Worm (Caenorhabditis elegans) whole organism, midembryonic: Measurements from ENCODE around the gene clec-246.

Source experiments
- T22C8.4 ChIP-seq: fragments of 200-800 bp; sonication (Bioruptor generic); IDR thresholded peaks from 2 replicates; pipeline ENCODE4 v1.3.6; 2022; ENCODE audit warnings: missing genetic modification characterization, missing compliant biosample characterization
- cog-1 ChIP-seq: sonication (generic microtip); optimal IDR thresholded peaks from 2 replicates; lab custom pipeline; 2016; ENCODE audit warnings: missing genetic modification characterization, missing compliant biosample characterization
- flt-1 ChIP-seq: fragments of 200-800 bp; sonication (Bioruptor generic); IDR thresholded peaks from 2 replicates; pipeline ENCODE4 v1.3.6; 2022; ENCODE audit warnings: missing genetic modification characterization, missing compliant biosample characterization
- klf-2 ChIP-seq: fragments of 200-800 bp; sonication (Bioruptor generic); conservative IDR thresholded peaks from 2 replicates; pipeline ENCODE4 v1.3.6; 2022; ENCODE audit warnings: missing genetic modification reagents, missing genetic modification characterization, missing compliant biosample characterization
- med-1 ChIP-seq: sonication (generic microtip); optimal IDR thresholded peaks from 2 replicates; lab custom pipeline; 2017; ENCODE audit warnings: missing genetic modification characterization, mild to moderate bottlenecking, missing compliant biosample characterization, antibody characterized with exemption, missing genetic modification reagents; ENCODE audit not compliant: insufficient read depth
- ref-1 ChIP-seq: fragments of 200-800 bp; sonication (Bioruptor generic); conservative IDR thresholded peaks from 2 replicates; pipeline ENCODE4 v1.3.6; 2022; ENCODE audit warnings: missing genetic modification reagents, missing genetic modification characterization, missing compliant biosample characterization
- tab-1 ChIP-seq: fragments of 200-800 bp; sonication (Bioruptor generic); IDR thresholded peaks from 2 replicates; pipeline ENCODE4 v1.3.6; 2022; ENCODE audit warnings: missing genetic modification characterization, missing compliant biosample characterization
- ztf-23 ChIP-seq: fragments of 200-800 bp; sonication (Bioruptor generic); IDR thresholded peaks from 2 replicates; pipeline ENCODE4 v1.3.6; 2022; ENCODE audit warnings: missing genetic modification reagents, missing genetic modification characterization, missing compliant biosample characterization
- ztf-29 ChIP-seq: fragments of 200-800 bp; sonication (Bioruptor generic); IDR thresholded peaks from 2 replicates; pipeline ENCODE4 v1.3.6; 2022; ENCODE audit warnings: missing genetic modification reagents, missing genetic modification characterization, missing compliant biosample characterization

clec-246 gene

DNA sequence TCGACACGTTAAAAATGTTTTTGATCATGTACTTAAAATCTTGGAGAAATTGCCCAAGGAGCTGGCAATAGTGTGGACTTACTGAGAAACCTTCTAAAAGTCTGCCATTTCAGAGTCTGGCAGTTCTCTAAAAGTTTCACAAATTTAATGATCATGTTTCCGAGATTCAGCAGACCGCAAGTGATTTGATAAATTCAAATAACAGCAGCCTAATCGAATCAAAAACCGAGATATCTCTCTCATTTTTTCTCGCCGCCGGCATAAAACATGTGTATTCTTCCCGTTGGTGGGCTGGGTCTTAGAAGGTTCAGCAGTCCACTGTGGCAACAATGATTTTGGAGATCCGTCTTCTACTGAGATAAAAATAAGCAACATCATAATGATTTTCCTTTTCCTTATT, at the start of gene clec-246:
TSS of gene clec-246 (plus strand) at position 301 of the 400 bp plus-strand sequence.
- no peak for TF ChIP-seq med-1 (GFP tag; lab: Kevin White, UChicago)
- no peak for TF ChIP-seq ztf-29 (GFP tag; lab: Robert Waterston, UW)
- TF ChIP-seq cog-1 (tag; lab: Kevin White, UChicago) = no peak

ce11 chrV:18141161-18141560, 48.1 kb upstream of the clec-246 start, which contains the start of gene Y37H2A.11:
TSS of gene Y37H2A.11 (plus strand) at chrV:18141461.
- TF ChIP-seq flt-1 (GFP tag; lab: Robert Waterston, UW) = no peak
- no peak for TF ChIP-seq med-1 (GFP tag; lab: Kevin White, UChicago)
- TF ChIP-seq ztf-29 (GFP tag; lab: Robert Waterston, UW) = no peak
- TF ChIP-seq ztf-23 (GFP tag; lab: Robert Waterston, UW) = no peak
- no peak for TF ChIP-seq ref-1 (GFP tag; lab: Robert Waterston, UW)
- TF ChIP-seq klf-2 = no peak
- TF ChIP-seq cog-1 (tag; lab: Kevin White, UChicago) = no peak
- TF ChIP-seq T22C8.4 (GFP tag; lab: Robert Waterston, UW) = no peak
- TF ChIP-seq tab-1 (GFP tag; lab: Robert Waterston, UW) = no peak

DNA sequence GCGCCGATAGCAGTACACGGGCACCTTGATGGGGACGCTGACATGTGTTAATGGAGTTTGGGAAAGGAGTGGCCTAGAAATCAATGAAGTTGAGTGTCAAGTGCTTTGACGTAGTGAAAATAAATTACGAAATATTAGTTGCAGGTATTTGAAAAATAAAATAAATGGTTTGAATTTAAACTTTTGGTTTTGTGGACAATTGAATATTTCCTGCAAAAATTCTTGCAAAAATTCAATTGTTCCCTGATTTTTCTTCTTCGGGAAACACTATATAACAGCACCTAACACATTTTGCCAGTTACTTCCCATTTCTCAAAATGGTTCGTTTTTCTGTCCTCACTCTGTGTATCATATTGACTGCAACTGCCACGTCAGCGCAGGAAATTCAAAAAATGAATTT, 46.7 kb upstream of the clec-246 start, which contains the start of gene Y37H2A.13:
TSS of gene Y37H2A.13 (plus strand) at position 301 of the 400 bp plus-strand sequence.
- TF ChIP-seq ztf-23 (GFP tag; lab: Robert Waterston, UW) = no peak
- no peak for TF ChIP-seq cog-1 (tag; lab: Kevin White, UChicago)
- no peak for TF ChIP-seq ztf-29 (GFP tag; lab: Robert Waterston, UW)
- no peak for TF ChIP-seq ref-1 (GFP tag; lab: Robert Waterston, UW)
- no peak for TF ChIP-seq flt-1 (GFP tag; lab: Robert Waterston, UW)
- TF ChIP-seq med-1 (GFP tag; lab: Kevin White, UChicago) = no peak
- TF ChIP-seq klf-2 = no peak
- no peak for TF ChIP-seq tab-1 (GFP tag; lab: Robert Waterston, UW)
- no peak for TF ChIP-seq T22C8.4 (GFP tag; lab: Robert Waterston, UW)

DNA sequence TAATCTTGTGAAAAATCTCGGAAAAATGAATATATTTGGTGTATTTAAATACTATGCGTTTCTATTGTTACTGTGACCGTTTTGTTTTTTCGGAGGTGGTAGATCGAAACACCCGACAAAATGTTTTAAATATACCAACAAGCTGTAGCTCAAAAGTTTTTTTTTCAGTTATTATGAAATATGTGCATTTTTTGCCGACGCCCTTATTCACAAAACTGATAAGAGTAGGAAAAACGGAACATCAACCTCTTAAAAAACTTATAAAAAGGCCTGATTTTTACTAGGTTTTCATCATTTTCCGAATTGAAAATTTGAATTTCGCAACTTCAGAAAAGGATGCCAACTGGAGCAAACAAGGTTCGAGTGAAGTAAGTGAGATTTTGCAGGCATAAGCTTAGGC, 45.8 kb upstream of the clec-246 start, which contains the start of gene Y37H2A.14:
TSS of gene Y37H2A.14 (plus strand) at position 301 of the 400 bp plus-strand sequence.
- TF ChIP-seq ref-1 (GFP tag; lab: Robert Waterston, UW) = no peak
- TF ChIP-seq cog-1 (tag; lab: Kevin White, UChicago) = no peak
- TF ChIP-seq tab-1 (GFP tag; lab: Robert Waterston, UW) = no peak
- no peak for TF ChIP-seq med-1 (GFP tag; lab: Kevin White, UChicago)
- TF ChIP-seq ztf-29 (GFP tag; lab: Robert Waterston, UW) = no peak
- no peak for TF ChIP-seq flt-1 (GFP tag; lab: Robert Waterston, UW)
- no peak for TF ChIP-seq klf-2
- no peak for TF ChIP-seq ztf-23 (GFP tag; lab: Robert Waterston, UW)

ce11 chrV:18144442-18144841, 44.8 kb upstream of the clec-246 start:
- TF ChIP-seq tab-1 (GFP tag; lab: Robert Waterston, UW) = no peak
- TF ChIP-seq flt-1 (GFP tag; lab: Robert Waterston, UW) = no peak
- no peak for TF ChIP-seq klf-2

DNA sequence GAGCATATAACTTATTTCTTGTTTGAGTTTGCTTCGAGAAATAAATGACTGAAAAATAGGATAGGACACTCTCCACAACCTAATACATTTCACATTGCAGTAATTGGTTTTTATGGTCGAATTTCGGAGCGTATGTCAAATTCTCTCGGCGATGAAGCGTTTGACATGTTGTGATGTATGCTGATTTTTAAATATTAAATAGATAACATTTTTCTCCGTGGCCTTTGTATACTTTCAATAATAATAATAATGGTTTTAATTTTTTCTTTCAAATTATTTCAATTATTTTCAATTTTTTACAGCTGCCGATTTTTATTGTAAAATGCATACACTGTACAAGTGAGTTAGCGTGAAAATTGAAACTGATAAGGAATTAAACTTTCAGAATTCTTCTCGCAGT, 43.2 kb upstream of the clec-246 start, which contains the start of gene C14A6.3:
TSS of gene C14A6.3 (plus strand) at position 301 of the 400 bp plus-strand sequence.
- no peak for TF ChIP-seq cog-1 (tag; lab: Kevin White, UChicago)
- TF ChIP-seq ztf-29 (GFP tag; lab: Robert Waterston, UW) = no peak
- TF ChIP-seq klf-2 = no peak
- TF ChIP-seq ref-1 (GFP tag; lab: Robert Waterston, UW) = no peak
- no peak for TF ChIP-seq T22C8.4 (GFP tag; lab: Robert Waterston, UW)
- no peak for TF ChIP-seq ztf-23 (GFP tag; lab: Robert Waterston, UW)
- no peak for TF ChIP-seq med-1 (GFP tag; lab: Kevin White, UChicago)
- no peak for TF ChIP-seq flt-1 (GFP tag; lab: Robert Waterston, UW)
- no peak for TF ChIP-seq tab-1 (GFP tag; lab: Robert Waterston, UW)

- no peak for TF ChIP-seq ztf-23 (GFP tag; lab: Robert Waterston, UW)
- TF ChIP-seq med-1 (GFP tag; lab: Kevin White, UChicago) = no peak
- TF ChIP-seq klf-2 = no peak
- no peak for TF ChIP-seq ztf-29 (GFP tag; lab: Robert Waterston, UW)
- TF ChIP-seq cog-1 (tag; lab: Kevin White, UChicago) = no peak
- no peak for TF ChIP-seq ref-1 (GFP tag; lab: Robert Waterston, UW)
- TF ChIP-seq flt-1 (GFP tag; lab: Robert Waterston, UW) = no peak
- no peak for TF ChIP-seq tab-1 (GFP tag; lab: Robert Waterston, UW)
- no peak for TF ChIP-seq T22C8.4 (GFP tag; lab: Robert Waterston, UW)
Measured at ce11 chrV:18157707-18158106, 31.6 kb upstream of the clec-246 start, which contains the start of gene clec-48. TSS of gene clec-48 (plus strand) at chrV:18158026.

- TF ChIP-seq ztf-29 (GFP tag; lab: Robert Waterston, UW) = no peak
- no peak for TF ChIP-seq med-1 (GFP tag; lab: Kevin White, UChicago)
- TF ChIP-seq cog-1 (tag; lab: Kevin White, UChicago) = no peak
- TF ChIP-seq T22C8.4 (GFP tag; lab: Robert Waterston, UW) = no peak
- no peak for TF ChIP-seq tab-1 (GFP tag; lab: Robert Waterston, UW)
Measured at ce11 chrV:18158172-18158571, 31.1 kb upstream of the clec-246 start.

DNA sequence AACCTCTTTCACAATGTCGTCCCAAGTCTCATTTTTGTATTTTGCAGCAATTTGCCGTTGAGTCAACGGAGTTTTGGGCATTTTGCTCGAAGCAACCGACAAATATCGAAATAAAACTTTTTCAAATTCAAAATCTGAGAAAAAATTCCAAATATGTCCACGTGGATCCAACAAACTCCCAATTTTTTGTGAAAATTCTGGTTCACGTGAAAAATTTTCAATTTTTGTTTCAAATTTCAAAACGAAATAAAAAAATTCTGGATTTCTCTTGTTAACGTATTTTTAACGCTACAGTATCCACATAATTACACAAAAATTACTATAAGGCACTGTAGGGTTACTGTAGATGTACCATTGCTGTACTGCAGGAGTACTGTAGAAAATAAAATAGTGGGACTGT, 28.1 kb upstream of the clec-246 start, which contains the start of gene C14A6.13:
TSS of gene C14A6.13 (minus strand) at position 101 of the 400 bp plus-strand sequence.
- TF ChIP-seq tab-1 (GFP tag; lab: Robert Waterston, UW) (no peak), flt-1 (GFP tag; lab: Robert Waterston, UW) (no peak), ztf-23 (GFP tag; lab: Robert Waterston, UW) (no peak), cog-1 (tag; lab: Kevin White, UChicago) (no peak), ztf-29 (GFP tag; lab: Robert Waterston, UW) (no peak)
